Worm (Caenorhabditis elegans): ENCODE results near the gene C06E8.5.

The C06E8.5 gene

ce11 chrIII:6992496-6992895, 12.8 kb downstream of the C06E8.5 start:
- TF ChIP-seq fos-1 (tag; optimal IDR thresholded peaks at IDR 0.05), result peak; percentile 52
- TF ChIP-seq sma-3 (GFP tag; optimal IDR thresholded peaks at IDR 0.05), result no peak
- TF ChIP-seq F13H6.1 (tag; optimal IDR thresholded peaks at IDR 0.05), result peak; percentile 42

ce11 chrIII:6991465-6991864, 13.8 kb downstream of the C06E8.5 start:
- TF ChIP-seq F13H6.1 (tag; optimal IDR thresholded peaks at IDR 0.05) (no peak), fos-1 (tag; optimal IDR thresholded peaks at IDR 0.05) (peak; percentile 90), gmeb-1 (tag; optimal IDR thresholded peaks at IDR 0.05) (peak; percentile 37)

- no peak for TF ChIP-seq sem-4 (tag; optimal IDR thresholded peaks at IDR 0.05)
- TF ChIP-seq snpc-4 (tag; optimal IDR thresholded peaks at IDR 0.05), result no peak
- no peak for TF ChIP-seq mdl-1 (tag; optimal IDR thresholded peaks at IDR 0.05)
- TF ChIP-seq ceh-82 (tag; optimal IDR thresholded peaks at IDR 0.05), result no peak
- no peak for TF ChIP-seq nhr-10 (tag; optimal IDR thresholded peaks at IDR 0.05)
- TF ChIP-seq crh-2 (tag; optimal IDR thresholded peaks at IDR 0.05), result no peak
- TF ChIP-seq nhr-25 (tag; optimal IDR thresholded peaks at IDR 0.05), result no peak
- TF ChIP-seq sma-3 (GFP tag; optimal IDR thresholded peaks at IDR 0.05), result no peak
- no peak for TF ChIP-seq elt-1 (tag; optimal IDR thresholded peaks at IDR 0.05)
- no peak for TF ChIP-seq aly-2 (tag; optimal IDR thresholded peaks at IDR 0.05)
- TF ChIP-seq F13H6.1 (tag; optimal IDR thresholded peaks at IDR 0.05), result no peak
- TF ChIP-seq lin-39 (tag; optimal IDR thresholded peaks at IDR 0.05), result no peak
- TF ChIP-seq R02D3.7 (tag; optimal IDR thresholded peaks at IDR 0.05), result no peak
- TF ChIP-seq lsy-2 (tag; optimal IDR thresholded peaks at IDR 0.05), result no peak
Measured at ce11 chrIII:6989900-6990299, 15.3 kb downstream of the C06E8.5 start, which contains the start of gene prk-1. TSS of gene prk-1 (plus strand) at chrIII:6990168.

ce11 chrIII:6989201-6989600, 16.0 kb downstream of the C06E8.5 start:
- TF ChIP-seq alr-1 (tag; optimal IDR thresholded peaks at IDR 0.05) (no peak), mbf-1 (tag; optimal IDR thresholded peaks at IDR 0.05) (no peak), fos-1 (tag; optimal IDR thresholded peaks at IDR 0.05) (peak; percentile 63), sma-9 (GFP tag; optimal IDR thresholded peaks at IDR 0.05) (no peak), sma-9 (tag; optimal IDR thresholded peaks at IDR 0.05) (no peak), ztf-4 (tag; optimal IDR thresholded peaks at IDR 0.05) (no peak)

- TF ChIP-seq lin-39 (tag; optimal IDR thresholded peaks at IDR 0.05) (peak; percentile 12), nhr-129 (tag; optimal IDR thresholded peaks at IDR 0.05) (peak; percentile 82), mab-5 (tag; optimal IDR thresholded peaks at IDR 0.05) (peak; percentile 55), unc-62 (GFP tag; optimal IDR thresholded peaks at IDR 0.05) (peak; percentile 62), ztf-11 (tag; optimal IDR thresholded peaks at IDR 0.05) (no peak), snpc-4 (tag; optimal IDR thresholded peaks at IDR 0.05) (no peak), lin-13 (GFP tag; optimal IDR thresholded peaks at IDR 0.05) (peak; percentile 4), lsy-2 (tag; optimal IDR thresholded peaks at IDR 0.05) (peak in 1 of 2 experiments; percentile 78), sma-9 (GFP tag; optimal IDR thresholded peaks at IDR 0.05) (peak; percentile 74), sma-9 (tag; optimal IDR thresholded peaks at IDR 0.05) (no peak), ztf-4 (tag; optimal IDR thresholded peaks at IDR 0.05) (peak; percentile 76), alr-1 (tag; optimal IDR thresholded peaks at IDR 0.05) (no peak), ztf-1 (GFP tag; conservative IDR thresholded peaks at IDR 0.05) (no peak), nhr-6 (tag; optimal IDR thresholded peaks at IDR 0.05) (peak; percentile 60), nhr-25 (tag; optimal IDR thresholded peaks at IDR 0.05) (no peak), egl-27 (tag; optimal IDR thresholded peaks at IDR 0.05) (peak; percentile 13), F13H6.1 (tag; optimal IDR thresholded peaks at IDR 0.05) (peak; percentile 87), C34F6.9 (tag; optimal IDR thresholded peaks at IDR 0.05) (peak; percentile 70), sem-4 (tag; optimal IDR thresholded peaks at IDR 0.05) (peak; percentile 40)
Measured at ce11 chrIII:6988060-6988459, 17.2 kb downstream of the C06E8.5 start.

ce11 chrIII:6981989-6982553, 23.2 kb downstream of the C06E8.5 start, which contains the start of gene F31E3.6:
TSS of gene F31E3.6 (plus strand) at chrIII:6982081.
- peak; percentile 22 to 79 for TF ChIP-seq lsy-2 (tag; optimal IDR thresholded peaks at IDR 0.05)

ce11 chrIII:6979584-6979983, 25.7 kb downstream of the C06E8.5 start, which contains the start of gene ceh-20:
TSS of gene ceh-20 (plus strand) at chrIII:6979884.
- TF ChIP-seq sma-9 (GFP tag; optimal IDR thresholded peaks at IDR 0.05), result no peak
- no peak for TF ChIP-seq sma-9 (tag; optimal IDR thresholded peaks at IDR 0.05)
